Worm (Caenorhabditis elegans) whole organism, young adult: Measurements from ENCODE around the gene dhs-21.

Experiments
- Y79H2A.3 ChIP-seq: fragments of 200-800 bp; sonication (Bioruptor generic); conservative IDR thresholded peaks from 2 replicates; pipeline ENCODE4 v1.3.6; 2022; ENCODE audit warnings: missing genetic modification reagents, missing genetic modification characterization, missing compliant biosample characterization
- ama-1 ChIP-seq, 3 experiments: fragments of 150-350 bp in 1 of 3; sonication (generic microtip) in 2 of 3; optimal IDR thresholded peaks; 2 replicates each; lab custom pipeline; 2014 to 2018; ENCODE audit warnings: missing biosample characterization in 2 of 3, missing genetic modification characterization in 2 of 3, missing genetic modification reagents in 2 of 3
- bed-1 ChIP-seq: fragments of 200-800 bp; sonication (Bioruptor generic); IDR thresholded peaks from 2 replicates; pipeline ENCODE4 v1.3.6; 2022; ENCODE audit warnings: missing genetic modification reagents, missing genetic modification characterization, missing compliant biosample characterization
- ceh-58 ChIP-seq: fragments of 200-800 bp; sonication (Bioruptor generic); IDR thresholded peaks from 2 replicates; pipeline ENCODE4 v1.3.6; 2022; ENCODE audit warnings: missing genetic modification characterization, missing compliant biosample characterization
- hmg-20 ChIP-seq: fragments of 200-800 bp; sonication (Bioruptor generic); IDR thresholded peaks from 2 replicates; pipeline ENCODE4 v1.3.6; 2022; ENCODE audit warnings: missing genetic modification reagents, missing genetic modification characterization, missing compliant biosample characterization
- lin-26 ChIP-seq: fragments of 200-800 bp; sonication (Bioruptor generic); IDR thresholded peaks from 2 replicates; pipeline ENCODE4 v1.3.6; 2022; ENCODE audit warnings: missing genetic modification reagents, missing genetic modification characterization, missing compliant biosample characterization
- nfya-2 ChIP-seq: fragments of 200-800 bp; sonication (Bioruptor generic); IDR thresholded peaks from 2 replicates; pipeline ENCODE4 v1.3.6; 2022; ENCODE audit warnings: missing genetic modification reagents, missing genetic modification characterization, missing compliant biosample characterization
- unc-62 ChIP-seq: fragments of 150-350 bp; optimal IDR thresholded peaks from 2 replicates; lab custom pipeline; 2014; ENCODE audit warnings: missing biosample characterization, missing genetic modification reagents, missing genetic modification characterization

- TF ChIP-seq lin-26 (GFP tag; lab: Robert Waterston, UW) (no peak), ama-1 (optimal IDR thresholded peaks at IDR 0.05; lab: Kevin White, UChicago) (no peak), ama-1 (GFP tag; optimal IDR thresholded peaks at IDR 0.05; lab: Kevin White, UChicago) (no peak), nfya-2 (no peak), bed-1 (GFP tag; lab: Robert Waterston, UW) (no peak), ceh-58 (GFP tag; lab: Robert Waterston, UW) (no peak), unc-62 (GFP tag; lab: Kevin White, UChicago) (no peak), hmg-20 (GFP tag; lab: Robert Waterston, UW) (no peak), Y79H2A.3 (GFP tag; lab: Robert Waterston, UW) (no peak)
Observed at ce11 chrV:12704077-12704476, 29.4 kb downstream of the dhs-21 start, which contains the start of gene R11D1.1.
